Fruit fly (Drosophila melanogaster): Measurements from ENCODE around the gene skd.

- no peak for TF ChIP-seq Sin3A (optimal IDR thresholded peaks at IDR 0.05)
- TF ChIP-seq gro (GFP tag; optimal IDR thresholded peaks at IDR 0.05): no peak
- no peak for TF ChIP-seq Ets97D (GFP tag; optimal IDR thresholded peaks at IDR 0.05)
- TF ChIP-seq z (GFP tag; IDR thresholded peaks at IDR 0.05): no peak
- TF ChIP-seq CG11247 (GFP tag; IDR thresholded peaks at IDR 0.05): no peak
- TF ChIP-seq CG2875 (GFP tag; optimal IDR thresholded peaks at IDR 0.05): no peak
- no peak for TF ChIP-seq CG1024 (GFP tag; IDR thresholded peaks at IDR 0.05)
- TF ChIP-seq br (optimal IDR thresholded peaks at IDR 0.05): no peak
- peak; percentile 77 for TF ChIP-seq CG7745 (tag; optimal IDR thresholded peaks at IDR 0.05)
- no peak for TF ChIP-seq CG1647 (GFP tag; optimal IDR thresholded peaks at IDR 0.05)
- TF ChIP-seq CG8290 (GFP tag; optimal IDR thresholded peaks at IDR 0.05): no peak
- TF ChIP-seq CG8290 (tag; optimal IDR thresholded peaks at IDR 0.05): no peak
Observed at dm6 chr3L:20952622-20953618, 74.3 kb downstream of the skd start.
